Fruit fly (Drosophila melanogaster): ENCODE measurements around the gene CG10646.

CG10646 gene

DNA sequence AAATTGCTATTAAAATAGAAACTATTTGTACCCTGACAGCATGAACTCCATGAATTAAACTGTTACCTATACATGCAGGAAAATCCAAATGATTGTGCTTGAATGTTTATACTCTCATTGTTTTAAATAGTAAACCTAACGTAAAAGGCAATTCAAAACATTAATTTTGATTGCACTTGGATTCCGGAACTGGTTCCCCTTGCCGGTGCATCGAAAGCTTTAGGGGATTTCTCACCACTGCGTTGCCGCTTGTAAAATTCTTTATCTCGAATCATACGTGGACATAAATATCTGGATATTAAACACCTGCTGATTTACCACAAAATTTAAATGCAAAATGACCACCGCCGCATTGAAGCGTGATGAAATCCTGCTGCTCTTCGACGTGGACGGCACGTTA is 30.6 kb upstream of the CG10646 start, which contains the start of gene Pmm2 (continued):
- no peak for TF ChIP-seq sug (tag; optimal IDR thresholded peaks at IDR 0.05)
- no peak for TF ChIP-seq dimm (GFP tag; IDR thresholded peaks at IDR 0.05)
- no peak for TF ChIP-seq wdn (GFP tag; IDR thresholded peaks at IDR 0.05)
- peak; percentile 19 for TF ChIP-seq grau (tag; optimal IDR thresholded peaks at IDR 0.05)
- no peak for TF ChIP-seq sqz (GFP tag; optimal IDR thresholded peaks at IDR 0.05)
- no peak for TF ChIP-seq CG10321 (GFP tag; IDR thresholded peaks at IDR 0.05)
- TF ChIP-seq vfl (GFP tag; optimal IDR thresholded peaks at IDR 0.05): no peak
- TF ChIP-seq gsb (GFP tag; IDR thresholded peaks at IDR 0.05): no peak
- TF ChIP-seq sens (GFP tag): peak; percentile 57
- TF ChIP-seq D (optimal IDR thresholded peaks at IDR 0.05): no peak
- no peak for TF ChIP-seq D (GFP tag; optimal IDR thresholded peaks at IDR 0.05)
- TF ChIP-seq lab (GFP tag; optimal IDR thresholded peaks at IDR 0.05): no peak
- TF ChIP-seq mirr (GFP tag; optimal IDR thresholded peaks at IDR 0.05): no peak
- no peak for TF ChIP-seq CG10654 (GFP tag; optimal IDR thresholded peaks at IDR 0.05)
- no peak for TF ChIP-seq fd3F (GFP tag; optimal IDR thresholded peaks at IDR 0.05)
- TF ChIP-seq twi (tag; optimal IDR thresholded peaks at IDR 0.05): no peak
- no peak for TF ChIP-seq ap (GFP tag; IDR thresholded peaks at IDR 0.05)
- no peak for TF ChIP-seq tin (GFP tag; optimal IDR thresholded peaks at IDR 0.05)
- no peak for TF ChIP-seq CG6272 (GFP tag; IDR thresholded peaks at IDR 0.05)
- TF ChIP-seq MBD-R2 (GFP tag; IDR thresholded peaks at IDR 0.05): peak; percentile 42; the same call in 1 of the 2 replicates
- no peak for TF ChIP-seq Opbp (GFP tag; IDR thresholded peaks at IDR 0.05; ENCODE audit: partially characterized antibody)
- peak; percentile 46 for TF ChIP-seq MESR4 (GFP tag; optimal IDR thresholded peaks at IDR 0.05)
- no peak for TF ChIP-seq PHDP (tag; optimal IDR thresholded peaks at IDR 0.05)
- TF ChIP-seq CG18764 (GFP tag; optimal IDR thresholded peaks at IDR 0.05): no peak
- no peak for TF ChIP-seq CG10462 (GFP tag; optimal IDR thresholded peaks at IDR 0.05)
- no peak for TF ChIP-seq gce (GFP tag; IDR thresholded peaks at IDR 0.05)
- peak; percentile 3 for TF ChIP-seq trem (tag; optimal IDR thresholded peaks at IDR 0.05)
- no peak for TF ChIP-seq CG7372 (GFP tag; IDR thresholded peaks at IDR 0.05)

dm6 chr3L:12533392-12534070 is 29.8 kb upstream of the CG10646 start, which contains the start of the genes Tsf2 and CG34242:
Gene Tsf2 (minus strand): TSS chr3L:12533724.
Gene CG34242 (plus strand): TSS chr3L:12533996.
- TF ChIP-seq CG8924 (tag; optimal IDR thresholded peaks at IDR 0.05): peak; percentile 86
- no peak for TF ChIP-seq Atf-2 (GFP tag; optimal IDR thresholded peaks at IDR 0.05)
- TF ChIP-seq Meics (GFP tag; optimal IDR thresholded peaks at IDR 0.05): peak; percentile 88
- TF ChIP-seq CG2116 (GFP tag; optimal IDR thresholded peaks at IDR 0.05): peak; percentile 18
- peak; percentile 89 for TF ChIP-seq CG11695 (GFP tag; IDR thresholded peaks at IDR 0.05)
- peak; percentile 97 for TF ChIP-seq CG6689 (GFP tag; IDR thresholded peaks at IDR 0.05)
- no peak for TF ChIP-seq Deaf1 (tag; optimal IDR thresholded peaks at IDR 0.05)
- peak; percentile 66 for TF ChIP-seq lbe (GFP tag; optimal IDR thresholded peaks at IDR 0.05)
- TF ChIP-seq CG16863 (GFP tag; optimal IDR thresholded peaks at IDR 0.05): no peak
- TF ChIP-seq CG15269 (tag; optimal IDR thresholded peaks at IDR 0.05): no peak
- TF ChIP-seq Neu2 (GFP tag; optimal IDR thresholded peaks at IDR 0.05; ENCODE audit: borderline replicate concordance): no peak
- TF ChIP-seq Oli (tag; optimal IDR thresholded peaks at IDR 0.05): peak; percentile 23
- TF ChIP-seq CG4820 (GFP tag; optimal IDR thresholded peaks at IDR 0.05): peak; percentile 86
- TF ChIP-seq B-H2 (GFP tag; optimal IDR thresholded peaks at IDR 0.05): no peak
- TF ChIP-seq CG3838 (GFP tag; optimal IDR thresholded peaks at IDR 0.05): no peak
- peak; percentile 16 for TF ChIP-seq CG12299 (tag; optimal IDR thresholded peaks at IDR 0.05)
- TF ChIP-seq bigmax (GFP tag; optimal IDR thresholded peaks at IDR 0.05): no peak
- peak; percentile 59; the same call in 1 of the 2 replicates for TF ChIP-seq Lim3 (GFP tag; IDR thresholded peaks at IDR 0.05)
- TF ChIP-seq CG15696 (tag; optimal IDR thresholded peaks at IDR 0.05): peak; percentile 57
- no peak for TF ChIP-seq CG8281 (tag; optimal IDR thresholded peaks at IDR 0.05)
- TF ChIP-seq CG2129 (GFP tag; IDR thresholded peaks at IDR 0.05; ENCODE audit: partially characterized antibody): no peak
- TF ChIP-seq CG34376 (GFP tag; optimal IDR thresholded peaks at IDR 0.05): no peak
- no peak for TF ChIP-seq hth (optimal IDR thresholded peaks at IDR 0.05)
- no peak for TF ChIP-seq NfI (GFP tag; optimal IDR thresholded peaks at IDR 0.05)
- TF ChIP-seq p53 (GFP tag; optimal IDR thresholded peaks at IDR 0.05): no peak
